Worm (Caenorhabditis elegans) whole organism, early embryonic: ENCODE measurements around the gene cdc-14.

Experiments used
- F13C5.2 ChIP-seq: sonication (generic microtip); optimal IDR thresholded peaks from 2 replicates; lab custom pipeline; 2017; ENCODE audit warnings: mild to moderate bottlenecking, missing genetic modification characterization, inconsistent platforms, missing compliant biosample characterization
- ama-1 ChIP-seq: fragments of 150-350 bp; optimal IDR thresholded peaks from 2 replicates; lab custom pipeline; 2014
- ceh-13 ChIP-seq: fragments of 200-800 bp; sonication (Bioruptor generic); optimal IDR thresholded peaks from 2 replicates; lab custom pipeline; 2018; ENCODE audit warnings: mild to moderate bottlenecking, missing genetic modification characterization, missing compliant biosample characterization
- ceh-36 ChIP-seq: sonication (generic microtip); optimal IDR thresholded peaks from 2 replicates; lab custom pipeline; 2016; ENCODE audit warnings: missing genetic modification characterization, inconsistent platforms, missing compliant biosample characterization
- ets-7 ChIP-seq: sonication (generic microtip); optimal IDR thresholded peaks from 2 replicates; lab custom pipeline; 2016; ENCODE audit warnings: missing genotype, missing genetic modification characterization, missing compliant biosample characterization
- flt-1 ChIP-seq: fragments of 200-800 bp; sonication (Bioruptor generic); IDR thresholded peaks from 2 replicates; pipeline ENCODE4 v1.3.6; 2022; ENCODE audit warnings: missing genetic modification characterization, missing compliant biosample characterization
- hmbx-1 ChIP-seq: sonication (generic microtip); optimal IDR thresholded peaks from 2 replicates; lab custom pipeline; 2016; ENCODE audit warnings: mild to moderate bottlenecking, missing genetic modification characterization, missing compliant biosample characterization
- hmg-4 ChIP-seq: fragments of 200-800 bp; sonication (Bioruptor generic); optimal IDR thresholded peaks from 2 replicates; lab custom pipeline; 2018; ENCODE audit warnings: mild to moderate bottlenecking, missing genetic modification characterization, missing compliant biosample characterization
- sea-1 ChIP-seq: fragments of 200-800 bp; sonication (Bioruptor generic); conservative IDR thresholded peaks from 2 replicates; pipeline ENCODE4 v1.3.6; 2022; ENCODE audit warnings: missing genetic modification characterization, missing compliant biosample characterization
- tbx-11 ChIP-seq: fragments of 200-800 bp; sonication (Bioruptor generic); IDR thresholded peaks from 2 replicates; pipeline ENCODE4 v1.3.6; 2022; ENCODE audit warnings: missing genetic modification characterization, missing compliant biosample characterization
- tbx-37 ChIP-seq: fragments of 200-800 bp; sonication (Bioruptor generic); conservative IDR thresholded peaks from 2 replicates; pipeline ENCODE4 v1.3.6; 2022; ENCODE audit warnings: missing genetic modification reagents, missing genetic modification characterization, missing compliant biosample characterization
- tra-4 ChIP-seq: sonication (generic microtip); optimal IDR thresholded peaks from 2 replicates; lab custom pipeline; 2017; ENCODE audit warnings: missing genetic modification characterization, missing compliant biosample characterization

ce11 chrII:5587794-5588193, 5.4 kb downstream of the cdc-14 start:
- TF ChIP-seq ama-1 (lab: Kevin White, UChicago) (no peak), hmbx-1 (tag; lab: Kevin White, UChicago) (no peak), tra-4 (tag; lab: Kevin White, UChicago) (no peak), F13C5.2 (tag; lab: Kevin White, UChicago) (no peak), hmg-4 (no peak), tbx-11 (no peak), sea-1 (GFP tag; lab: Robert Waterston, UW) (no peak), ets-7 (no peak), ceh-13 (GFP tag; lab: Kevin White, UChicago) (no peak), flt-1 (no peak), ceh-36 (no peak), tbx-37 (GFP tag; lab: Robert Waterston, UW) (no peak)
